Worm (Caenorhabditis elegans) whole organism, L4 larva: Measurements from ENCODE around the gene W07E11.1.

Experiments
- F10B5.3 ChIP-seq: sonication (generic microtip); optimal IDR thresholded peaks from 2 replicates; lab custom pipeline; 2016; ENCODE audit warnings: mild to moderate bottlenecking, missing genetic modification characterization, missing compliant biosample characterization
- F37D6.2 ChIP-seq: sonication (generic microtip); optimal IDR thresholded peaks from 2 replicates; lab custom pipeline; 2016; ENCODE audit warnings: mild to moderate bottlenecking, missing genetic modification characterization, missing compliant biosample characterization
- F44E2.7 ChIP-seq: fragments of 200-800 bp; sonication (Bioruptor generic); IDR thresholded peaks from 2 replicates; pipeline ENCODE4 v2.1.2; 2022; ENCODE audit warnings: missing genetic modification characterization, missing compliant biosample characterization
- F49E8.2 ChIP-seq: sonication (generic microtip); optimal IDR thresholded peaks from 2 replicates; lab custom pipeline; 2016; ENCODE audit warnings: missing compliant biosample characterization, mild to moderate bottlenecking, missing genetic modification characterization, borderline replicate concordance
- T20F7.1 ChIP-seq: fragments of 200-800 bp; sonication (Bioruptor generic); optimal IDR thresholded peaks from 2 replicates; lab custom pipeline; 2018; ENCODE audit warnings: mild to moderate bottlenecking, missing genetic modification characterization, missing compliant biosample characterization
- T26A8.4 ChIP-seq: fragments of 200-800 bp; sonication (Bioruptor generic); IDR thresholded peaks from 2 replicates; pipeline ENCODE4 v1.3.6; 2022; ENCODE audit warnings: missing genetic modification characterization, missing compliant biosample characterization
- Y48G9A.11 ChIP-seq: fragments of 200-800 bp; sonication (Bioruptor generic); IDR thresholded peaks from 2 replicates; pipeline ENCODE4 v1.3.6; 2022; ENCODE audit warnings: missing genetic modification reagents, missing genetic modification characterization, missing compliant biosample characterization
- ZK337.2 ChIP-seq: fragments of 200-800 bp; sonication (Bioruptor generic); IDR thresholded peaks from 2 replicates; pipeline ENCODE4 v1.3.6; 2022; ENCODE audit warnings: missing genetic modification reagents, missing genetic modification characterization, missing compliant biosample characterization
- ama-1 ChIP-seq: fragments of 150-350 bp; optimal IDR thresholded peaks from 2 replicates; lab custom pipeline; 2014; ENCODE audit warnings: inconsistent platforms, mixed read lengths
- arid-1 ChIP-seq: fragments of 200-800 bp; sonication (Bioruptor generic); conservative IDR thresholded peaks from 2 replicates; pipeline ENCODE4 v1.3.6; 2022; ENCODE audit warnings: missing genetic modification reagents, missing genetic modification characterization, missing compliant biosample characterization
- attf-4 ChIP-seq: sonication (generic microtip); optimal IDR thresholded peaks from 3 replicates; lab custom pipeline; 2017; ENCODE audit warnings: missing biosample characterization, missing genetic modification characterization
- ceh-28 ChIP-seq: fragments of 150-350 bp; optimal IDR thresholded peaks from 2 replicates; lab custom pipeline; 2014; ENCODE audit warnings: missing biosample characterization, missing genetic modification reagents, missing genetic modification characterization
- ceh-32 ChIP-seq: sonication (generic microtip); optimal IDR thresholded peaks from 2 replicates; lab custom pipeline; 2016; ENCODE audit warnings: mild to moderate bottlenecking, missing genetic modification characterization, missing compliant biosample characterization; ENCODE audit not compliant: poor library complexity
- ceh-44 ChIP-seq: fragments of 200-800 bp; sonication (Bioruptor generic); IDR thresholded peaks from 2 replicates; pipeline ENCODE4 v1.3.6; 2022; ENCODE audit warnings: missing genetic modification reagents, missing genetic modification characterization, missing compliant biosample characterization
- ceh-62 ChIP-seq: sonication (generic microtip); optimal IDR thresholded peaks from 2 replicates; lab custom pipeline; 2017; ENCODE audit warnings: missing biosample characterization, missing genetic modification characterization
- ceh-82 ChIP-seq: sonication (generic microtip); optimal IDR thresholded peaks from 2 replicates; lab custom pipeline; 2017; ENCODE audit warnings: missing biosample characterization, missing genetic modification characterization
- ces-1 ChIP-seq: fragments of 150-350 bp; sonication (generic microtip); optimal IDR thresholded peaks from 4 replicates; lab custom pipeline; 2014; ENCODE audit warnings: missing biosample characterization, missing genetic modification reagents, missing genetic modification characterization
- cey-2 ChIP-seq: sonication (generic microtip); optimal IDR thresholded peaks from 3 replicates; lab custom pipeline; 2017; ENCODE audit warnings: missing genetic modification characterization, mild to moderate bottlenecking, missing compliant biosample characterization, antibody characterized with exemption, borderline replicate concordance; ENCODE audit not compliant: insufficient read depth
- ctbp-1 ChIP-seq: fragments of 200-800 bp; sonication (Bioruptor generic); IDR thresholded peaks from 2 replicates; pipeline ENCODE4 v1.3.6; 2022; ENCODE audit warnings: missing genetic modification reagents, missing genetic modification characterization, missing compliant biosample characterization
- daf-12 ChIP-seq: fragments of 150-350 bp; optimal IDR thresholded peaks from 2 replicates; lab custom pipeline; 2014; ENCODE audit warnings: missing biosample characterization, missing genetic modification reagents, missing genetic modification characterization
- daf-8 ChIP-seq: fragments of 200-800 bp; sonication (Bioruptor generic); IDR thresholded peaks from 2 replicates; pipeline ENCODE4 v1.3.6; 2022; ENCODE audit warnings: missing genetic modification characterization, missing compliant biosample characterization
- dmd-6 ChIP-seq: fragments of 200-800 bp; sonication (Bioruptor generic); IDR thresholded peaks from 2 replicates; pipeline ENCODE4 v1.3.6; 2022; ENCODE audit warnings: missing genetic modification reagents, missing genetic modification characterization, missing compliant biosample characterization
- dmd-8 ChIP-seq: fragments of 200-800 bp; sonication (Bioruptor generic); IDR thresholded peaks from 2 replicates; pipeline ENCODE4 v1.3.6; 2022; ENCODE audit warnings: missing genetic modification characterization, missing compliant biosample characterization
- dmd-9 ChIP-seq: fragments of 200-800 bp; sonication (Bioruptor generic); IDR thresholded peaks from 2 replicates; pipeline ENCODE4 v1.3.6; 2022; ENCODE audit warnings: missing genetic modification reagents, missing genetic modification characterization, missing compliant biosample characterization
- dpl-1 ChIP-seq: fragments of 150-350 bp; optimal IDR thresholded peaks from 2 replicates; lab custom pipeline; 2014; ENCODE audit warnings: missing biosample characterization, missing genetic modification reagents, missing genetic modification characterization
- egl-27 ChIP-seq: sonication (generic microtip); optimal IDR thresholded peaks from 3 replicates; lab custom pipeline; 2017; ENCODE audit warnings: missing biosample characterization, missing genetic modification reagents, missing genetic modification characterization
- fkh-10 ChIP-seq: fragments of 150-350 bp; optimal IDR thresholded peaks from 2 replicates; lab custom pipeline; 2014; ENCODE audit warnings: missing biosample characterization, missing genetic modification reagents, missing genetic modification characterization
- fos-1 ChIP-seq: fragments of 150-350 bp; optimal IDR thresholded peaks from 2 replicates; lab custom pipeline; 2014; ENCODE audit warnings: missing biosample characterization, missing genetic modification characterization
- hlh-11 ChIP-seq: fragments of 200-800 bp; sonication (Bioruptor generic); optimal IDR thresholded peaks from 2 replicates; lab custom pipeline; 2018; ENCODE audit warnings: mild to moderate bottlenecking, missing genetic modification characterization, missing compliant biosample characterization
- hmg-1.1 ChIP-seq: fragments of 200-800 bp; sonication (Bioruptor generic); IDR thresholded peaks from 2 replicates; pipeline ENCODE4 v1.3.6; 2022; ENCODE audit warnings: missing genetic modification reagents, missing genetic modification characterization, missing compliant biosample characterization
- jun-1 ChIP-seq: fragments of 150-350 bp; optimal IDR thresholded peaks from 2 replicates; lab custom pipeline; 2014; ENCODE audit warnings: missing biosample characterization, missing genetic modification reagents, missing genetic modification characterization
- lim-7 ChIP-seq: fragments of 200-800 bp; sonication (Bioruptor generic); IDR thresholded peaks from 2 replicates; pipeline ENCODE4 v1.3.6; 2022; ENCODE audit warnings: missing genetic modification characterization, missing compliant biosample characterization
- lin-29 ChIP-seq: fragments of 200-800 bp; sonication (Bioruptor generic); IDR thresholded peaks from 2 replicates; pipeline ENCODE4 v1.3.6; 2022; ENCODE audit warnings: missing genetic modification reagents, missing genetic modification characterization, missing compliant biosample characterization
- lin-38 ChIP-seq: fragments of 200-800 bp; sonication (Bioruptor generic); IDR thresholded peaks from 2 replicates; pipeline ENCODE4 v1.3.6; 2022; ENCODE audit warnings: missing genetic modification reagents, missing genetic modification characterization, missing compliant biosample characterization
- lir-3 ChIP-seq: sonication (generic microtip); optimal IDR thresholded peaks from 2 replicates; lab custom pipeline; 2016; ENCODE audit warnings: mild to moderate bottlenecking, missing genetic modification characterization, missing compliant biosample characterization
- lsy-2 ChIP-seq, 2 experiments: fragments of 150-350 bp in 1 of 2; sonication (generic microtip) in 1 of 2; optimal IDR thresholded peaks; 2 replicates each; lab custom pipeline; 2014 to 2017; ENCODE audit warnings: missing biosample characterization in 2 of 2, missing genetic modification characterization in 2 of 2
- mes-2 ChIP-seq: sonication (generic microtip); optimal IDR thresholded peaks from 2 replicates; lab custom pipeline; 2016; ENCODE audit warnings: missing genotype, mild to moderate bottlenecking, missing genetic modification characterization, missing compliant biosample characterization; ENCODE audit not compliant: poor library complexity, severe bottlenecking
- mxl-3 ChIP-seq: fragments of 200-800 bp; sonication (Bioruptor generic); optimal IDR thresholded peaks from 2 replicates; lab custom pipeline; 2018; ENCODE audit warnings: mild to moderate bottlenecking, missing genetic modification characterization, missing compliant biosample characterization
- nhr-102 ChIP-seq: sonication (generic microtip); optimal IDR thresholded peaks from 2 replicates; lab custom pipeline; 2016; ENCODE audit warnings: mild to moderate bottlenecking, missing genetic modification characterization, moderate library complexity, missing compliant biosample characterization
- nhr-11 ChIP-seq: fragments of 150-350 bp; optimal IDR thresholded peaks from 2 replicates; lab custom pipeline; 2014; ENCODE audit warnings: missing biosample characterization, missing genetic modification characterization
- nhr-25 ChIP-seq: sonication (generic microtip); optimal IDR thresholded peaks from 2 replicates; lab custom pipeline; 2017; ENCODE audit warnings: missing genetic modification characterization, mild to moderate bottlenecking, missing compliant biosample characterization, antibody characterized with exemption, moderate library complexity, borderline replicate concordance; ENCODE audit not compliant: insufficient read depth
- nhr-28 ChIP-seq: fragments of 150-350 bp; optimal IDR thresholded peaks from 2 replicates; lab custom pipeline; 2014; ENCODE audit warnings: missing biosample characterization, missing genetic modification characterization
- nhr-41 ChIP-seq: fragments of 200-800 bp; sonication (Bioruptor generic); IDR thresholded peaks from 2 replicates; pipeline ENCODE4 v1.3.6; 2022; ENCODE audit warnings: missing genetic modification reagents, missing genetic modification characterization, missing compliant biosample characterization
- nhr-76 ChIP-seq: fragments of 150-350 bp; optimal IDR thresholded peaks from 2 replicates; lab custom pipeline; 2014; ENCODE audit warnings: missing biosample characterization, missing genetic modification characterization
- php-3 ChIP-seq: fragments of 200-800 bp; sonication (Bioruptor generic); IDR thresholded peaks from 2 replicates; pipeline ENCODE4 v1.3.6; 2022; ENCODE audit warnings: missing genetic modification reagents, missing genetic modification characterization, missing compliant biosample characterization
- sdz-12 ChIP-seq: fragments of 200-800 bp; sonication (Bioruptor generic); optimal IDR thresholded peaks from 2 replicates; lab custom pipeline; 2018; ENCODE audit warnings: mild to moderate bottlenecking, missing genetic modification characterization, missing compliant biosample characterization
- spr-1 ChIP-seq: sonication (generic microtip); optimal IDR thresholded peaks from 2 replicates; lab custom pipeline; 2016; ENCODE audit warnings: mild to moderate bottlenecking, missing genetic modification characterization, missing compliant biosample characterization
- zag-1 ChIP-seq: fragments of 150-350 bp; optimal IDR thresholded peaks from 2 replicates; lab custom pipeline; 2014; ENCODE audit warnings: missing biosample characterization, missing genetic modification characterization
- zfp-2 ChIP-seq: sonication (generic microtip); optimal IDR thresholded peaks from 2 replicates; lab custom pipeline; 2016; ENCODE audit warnings: mild to moderate bottlenecking, missing genetic modification characterization, missing compliant biosample characterization
- zfp-3 ChIP-seq: fragments of 200-800 bp; sonication (Bioruptor generic); conservative IDR thresholded peaks from 2 replicates; pipeline ENCODE4 v1.3.6; 2022; ENCODE audit warnings: missing genetic modification reagents, missing genetic modification characterization, missing compliant biosample characterization
- zip-2 ChIP-seq: fragments of 150-350 bp; optimal IDR thresholded peaks from 2 replicates; lab custom pipeline; 2014; ENCODE audit warnings: missing biosample characterization, missing genetic modification characterization
- ztf-11 ChIP-seq: fragments of 150-350 bp; optimal IDR thresholded peaks from 2 replicates; lab custom pipeline; 2014; ENCODE audit warnings: missing biosample characterization, missing genetic modification characterization

The W07E11.1 gene

ce11 chrX:10124338-10124737 lies 39.9 kb downstream of the W07E11.1 start (continued):
- TF ChIP-seq ZK337.2 (GFP tag; lab: Robert Waterston, UW) (0 out of 2 replicates have a peak, but pooled peaks have one; percentile 44), lir-3 (no peak), nhr-41 (no peak), Y48G9A.11 (GFP tag; lab: Robert Waterston, UW) (no peak), nhr-25 (tag; lab: Kevin White, UChicago) (no peak), dmd-8 (GFP tag; lab: Robert Waterston, UW) (no peak; the same call in 1 of the 2 replicates), egl-27 (tag; lab: Kevin White, UChicago) (no peak), ztf-11 (tag; lab: Kevin White, UChicago) (no peak), zag-1 (no peak), ceh-28 (tag; lab: Kevin White, UChicago) (no peak), ceh-32 (no peak), zfp-2 (tag; lab: Kevin White, UChicago) (no peak), ceh-82 (tag; lab: Kevin White, UChicago) (no peak), arid-1 (GFP tag; lab: Robert Waterston, UW) (no peak), attf-4 (tag; lab: Kevin White, UChicago) (no peak), nhr-28 (tag; lab: Kevin White, UChicago) (no peak), lim-7 (GFP tag; lab: Robert Waterston, UW) (peak; percentile 79), daf-12 (no peak), ctbp-1 (GFP tag; lab: Robert Waterston, UW) (no peak), ceh-44 (GFP tag; lab: Robert Waterston, UW) (no peak), nhr-76 (tag; lab: Kevin White, UChicago) (no peak), F44E2.7 (GFP tag; lab: Robert Waterston, UW) (no peak), lin-29 (GFP tag; lab: Robert Waterston, UW) (0 out of 2 replicates have a peak, but pooled peaks have one; percentile 12), ama-1 (lab: Kevin White, UChicago) (no peak), fkh-10 (GFP tag; lab: Kevin White, UChicago) (no peak), lsy-2 (tag; optimal IDR thresholded peaks at IDR 0.05; lab: Kevin White, UChicago) (no peak), jun-1 (no peak), dmd-6 (peak; percentile 38), nhr-102 (tag; lab: Kevin White, UChicago) (no peak), dmd-9 (no peak), nhr-11 (tag; lab: Kevin White, UChicago) (no peak), F49E8.2 (tag; lab: Kevin White, UChicago) (peak; percentile 4), mxl-3 (GFP tag; lab: Kevin White, UChicago) (no peak), zip-2 (tag; lab: Kevin White, UChicago) (no peak), sdz-12 (GFP tag; lab: Kevin White, UChicago) (no peak), fos-1 (tag; lab: Kevin White, UChicago) (no peak), dpl-1 (no peak), T20F7.1 (no peak), ces-1 (GFP tag; lab: Kevin White, UChicago) (no peak), mes-2 (tag; lab: Kevin White, UChicago) (no peak), daf-8 (no peak), F10B5.3 (tag; lab: Kevin White, UChicago) (no peak), php-3 (no peak), hmg-1.1 (GFP tag; lab: Robert Waterston, UW) (peak; percentile 31; the same call in 1 of the 2 replicates), zfp-3 (no peak), spr-1 (tag; lab: Kevin White, UChicago) (no peak), F37D6.2 (no peak), hlh-11 (tag; lab: Kevin White, UChicago) (no peak), lin-38 (GFP tag; lab: Robert Waterston, UW) (no peak), ceh-62 (tag; lab: Kevin White, UChicago) (no peak), cey-2 (tag; lab: Kevin White, UChicago) (no peak), T26A8.4 (GFP tag; lab: Robert Waterston, UW) (no peak)
